Fruit fly (Drosophila melanogaster) whole organism, embryonic: Measurements from ENCODE around the gene CG17764.

Source experiments
- Abd-B ChIP-seq: fragments of 200-800 bp; sonication (Bioruptor generic); optimal IDR thresholded peaks from 2 replicates; lab custom pipeline; 2018; ENCODE audit warnings: missing biosample characterization, mild to moderate bottlenecking, missing genetic modification characterization, moderate library complexity
- B-H1 ChIP-seq: fragments of 200-800 bp; sonication (Bioruptor generic); IDR thresholded peaks from 3 replicates; pipeline ENCODE4 v1.3.6; 2022; ENCODE audit warnings: missing biosample characterization, missing genetic modification characterization
- B-H2 ChIP-seq: fragments of 200-800 bp; sonication (Bioruptor generic); optimal IDR thresholded peaks from 2 replicates; lab custom pipeline; 2018; ENCODE audit warnings: missing biosample characterization, mild to moderate bottlenecking, missing genetic modification characterization
- CG10431 ChIP-seq: fragments of 200-800 bp; sonication (Bioruptor generic); optimal IDR thresholded peaks from 3 replicates; lab custom pipeline; 2018; ENCODE audit warnings: missing biosample characterization, mild to moderate bottlenecking, missing genetic modification characterization
- CG11085 ChIP-seq: fragments of 200-800 bp; sonication (Bioruptor generic); IDR thresholded peaks from 2 replicates; pipeline ENCODE4 v1.3.6; 2022; ENCODE audit warnings: missing biosample characterization, missing genetic modification characterization
- CG11723 ChIP-seq: fragments of 200-800 bp; sonication (Bioruptor generic); optimal IDR thresholded peaks from 2 replicates; lab custom pipeline; 2017; ENCODE audit warnings: missing biosample characterization, mild to moderate bottlenecking, missing genetic modification characterization
- CG12769 ChIP-seq: fragments of 200-800 bp; sonication (Bioruptor generic); optimal IDR thresholded peaks from 2 replicates; lab custom pipeline; 2019; ENCODE audit warnings: missing biosample characterization, mild to moderate bottlenecking, missing genetic modification characterization, moderate library complexity
- CG13624 ChIP-seq: fragments of 200-800 bp; sonication (Bioruptor generic); optimal IDR thresholded peaks from 2 replicates; lab custom pipeline; 2016; ENCODE audit warnings: missing biosample characterization, missing genetic modification characterization
- CG17361 ChIP-seq: fragments of 200-800 bp; sonication (Bioruptor generic); IDR thresholded peaks from 3 replicates; pipeline ENCODE4 v1.3.6; 2022; ENCODE audit warnings: missing biosample characterization, missing genetic modification characterization
- CG18476 ChIP-seq: fragments of 200-800 bp; sonication (Bioruptor generic); optimal IDR thresholded peaks from 2 replicates; lab custom pipeline; 2016; ENCODE audit warnings: missing biosample characterization, mild to moderate bottlenecking, missing genetic modification characterization
- CG18599 ChIP-seq: fragments of 200-800 bp; sonication (Bioruptor generic); optimal IDR thresholded peaks from 3 replicates; lab custom pipeline; 2017; ENCODE audit warnings: missing biosample characterization, missing genetic modification characterization, mild to moderate bottlenecking, moderate library complexity, missing genetic modification reagents
- CG18619 ChIP-seq: fragments of 200-800 bp; sonication (Bioruptor generic); optimal IDR thresholded peaks from 3 replicates; lab custom pipeline; 2017; ENCODE audit warnings: missing biosample characterization, mild to moderate bottlenecking, missing genetic modification characterization
- CG2678 ChIP-seq: fragments of 200-800 bp; sonication (Bioruptor generic); optimal IDR thresholded peaks from 3 replicates; lab custom pipeline; 2019; ENCODE audit warnings: missing biosample characterization, mild to moderate bottlenecking, missing genetic modification characterization, moderate library complexity
- CG3163 ChIP-seq: fragments of 200-800 bp; sonication (Bioruptor generic); optimal IDR thresholded peaks from 3 replicates; lab custom pipeline; 2016; ENCODE audit warnings: missing biosample characterization, missing genetic modification characterization
- CG34224 ChIP-seq: fragments of 200-800 bp; sonication (Bioruptor generic); IDR thresholded peaks from 3 replicates; pipeline ENCODE4 v1.3.6; 2022; ENCODE audit warnings: missing biosample characterization, missing genetic modification characterization; ENCODE audit not compliant: partially characterized antibody
- CG4404 ChIP-seq: fragments of 200-800 bp; sonication (Bioruptor generic); IDR thresholded peaks from 2 replicates; pipeline ENCODE4 v1.3.6; 2022; ENCODE audit warnings: missing biosample characterization, missing genetic modification characterization
- CG4820 ChIP-seq: fragments of 200-800 bp; sonication (Bioruptor generic); optimal IDR thresholded peaks from 3 replicates; lab custom pipeline; 2016; ENCODE audit warnings: missing biosample characterization, missing genetic modification characterization
- CG6175 ChIP-seq: fragments of 200-800 bp; sonication (Bioruptor generic); IDR thresholded peaks from 3 replicates; pipeline ENCODE4 v1.3.6; 2022; ENCODE audit warnings: missing biosample characterization, missing genetic modification characterization
- CG6791 ChIP-seq: fragments of 200-800 bp; sonication (Bioruptor generic); IDR thresholded peaks from 3 replicates; pipeline ENCODE4 v1.3.6; 2022; ENCODE audit warnings: missing biosample characterization, missing genetic modification characterization; ENCODE audit not compliant: partially characterized antibody
- CG6813 ChIP-seq: fragments of 200-800 bp; sonication (Bioruptor generic); optimal IDR thresholded peaks from 2 replicates; lab custom pipeline; 2017; ENCODE audit warnings: missing biosample characterization, missing genetic modification characterization, mild to moderate bottlenecking, moderate library complexity, missing genetic modification reagents
- CG7271 ChIP-seq: fragments of 200-800 bp; sonication (Bioruptor generic); optimal IDR thresholded peaks from 2 replicates; lab custom pipeline; 2018; ENCODE audit warnings: missing biosample characterization, mild to moderate bottlenecking, missing genetic modification characterization, moderate library complexity
- Dip2 ChIP-seq: fragments of 200-800 bp; sonication (Bioruptor generic); IDR thresholded peaks from 2 replicates; pipeline ENCODE4 v1.3.6; 2022; ENCODE audit warnings: missing biosample characterization, missing genetic modification characterization
- Dip3 ChIP-seq: fragments of 200-800 bp; sonication (Bioruptor generic); optimal IDR thresholded peaks from 3 replicates; lab custom pipeline; 2016; ENCODE audit warnings: missing biosample characterization, missing genetic modification characterization
- E2f2 ChIP-seq: fragments of 200-800 bp; sonication (Bioruptor generic); IDR thresholded peaks from 2 replicates; pipeline ENCODE4 v1.3.6; 2022; ENCODE audit warnings: missing biosample characterization, missing genetic modification characterization
- Fer1 ChIP-seq: fragments of 200-800 bp; sonication (Bioruptor generic); optimal IDR thresholded peaks from 2 replicates; lab custom pipeline; 2017; ENCODE audit warnings: missing biosample characterization, mild to moderate bottlenecking, missing genetic modification characterization
- GATAe ChIP-seq: fragments of 200-800 bp; sonication (Bioruptor generic); conservative IDR thresholded peaks from 2 replicates; pipeline ENCODE4 v1.3.6; 2022; ENCODE audit warnings: missing biosample characterization, missing genetic modification characterization
- HmgZ ChIP-seq: fragments of 200-800 bp; sonication (Bioruptor generic); optimal IDR thresholded peaks from 2 replicates; lab custom pipeline; 2018; ENCODE audit warnings: missing biosample characterization, mild to moderate bottlenecking, missing genetic modification characterization
- Lpt ChIP-seq: fragments of >200 bp; optimal IDR thresholded peaks from 2 replicates; lab custom pipeline; 2018; ENCODE audit warnings: missing biosample characterization, missing genetic modification characterization
- MBD-R2 ChIP-seq: fragments of 200-800 bp; sonication (Bioruptor generic); IDR thresholded peaks from 2 replicates; pipeline ENCODE4 v1.3.6; 2022; ENCODE audit warnings: missing biosample characterization, missing genetic modification characterization
- Med ChIP-seq: fragments of 200-800 bp; sonication (Bioruptor generic); peaks from one replicate; lab custom pipeline; 2016; ENCODE audit warnings: missing biosample characterization, missing genetic modification characterization, mild to moderate bottlenecking, inconsistent platforms, moderate library complexity
- Trl ChIP-seq, 3 experiments: fragments of >200 bp in 2 of 3; fragments of 200-800 bp in 1 of 3; sonication (Bioruptor generic) in 1 of 3; optimal IDR thresholded peaks; 2 replicates in 1 of 3; 3 replicates in 2 of 3; lab custom pipeline; 2016 to 2017; ENCODE audit warnings: missing biosample characterization in 1 of 3, missing genetic modification characterization in 1 of 3
- aop ChIP-seq: fragments of 200-800 bp; sonication (Bioruptor generic); IDR thresholded peaks from 2 replicates; pipeline ENCODE4 v1.3.6; 2022; ENCODE audit warnings: missing biosample characterization, missing genetic modification characterization
- ara ChIP-seq: fragments of 200-800 bp; sonication (Bioruptor generic); IDR thresholded peaks from 2 replicates; pipeline ENCODE4 v1.3.6; 2022; ENCODE audit warnings: missing biosample characterization, missing genetic modification characterization
- br ChIP-seq: fragments of >200 bp; optimal IDR thresholded peaks from 2 replicates; lab custom pipeline; 2017
- chinmo ChIP-seq: fragments of 200-800 bp; sonication (Bioruptor generic); IDR thresholded peaks from 4 replicates; pipeline ENCODE4 v1.3.6; 2022; ENCODE audit warnings: missing biosample characterization, missing genetic modification characterization; ENCODE audit not compliant: partially characterized antibody
- dmrt99B ChIP-seq: fragments of 200-800 bp; sonication (Bioruptor generic); optimal IDR thresholded peaks from 2 replicates; lab custom pipeline; 2018; ENCODE audit warnings: missing biosample characterization, mild to moderate bottlenecking, missing genetic modification characterization, moderate library complexity
- fru ChIP-seq: fragments of >200 bp; optimal IDR thresholded peaks from 2 replicates; lab custom pipeline; 2017
- grau ChIP-seq: fragments of 200-800 bp; optimal IDR thresholded peaks from 3 replicates; lab custom pipeline; 2019; ENCODE audit warnings: missing biosample characterization, mild to moderate bottlenecking, missing genetic modification characterization, moderate library complexity
- gt ChIP-seq: fragments of 200-800 bp; sonication (Bioruptor generic); IDR thresholded peaks from 2 replicates; pipeline ENCODE4 v1.3.6; 2022; ENCODE audit warnings: missing biosample characterization, missing genetic modification characterization
- ham ChIP-seq: fragments of 200-800 bp; sonication (Bioruptor generic); IDR thresholded peaks from 2 replicates; pipeline ENCODE4 v1.3.6; 2022; ENCODE audit warnings: missing biosample characterization, missing genetic modification characterization
- hbn ChIP-seq: fragments of 200-800 bp; sonication (Bioruptor generic); IDR thresholded peaks from 2 replicates; pipeline ENCODE4 v1.3.6; 2022; ENCODE audit warnings: missing biosample characterization, missing genetic modification characterization; ENCODE audit not compliant: partially characterized antibody
- lola ChIP-seq, 3 experiments: fragments of >200 bp in 2 of 3; fragments of 200-800 bp in 1 of 3; sonication (Bioruptor generic) in 1 of 3; optimal IDR thresholded peaks; 2 replicates each; lab custom pipeline; 2017 to 2019; ENCODE audit warnings: missing biosample characterization in 3 of 3, missing genetic modification characterization in 3 of 3, mild to moderate bottlenecking in 1 of 3, moderate library complexity in 1 of 3
- mam ChIP-seq: fragments of 200-800 bp; sonication (Bioruptor generic); optimal IDR thresholded peaks from 3 replicates; lab custom pipeline; 2016; ENCODE audit warnings: missing biosample characterization, missing genetic modification characterization
- mirr ChIP-seq: fragments of 200-800 bp; sonication (Bioruptor generic); optimal IDR thresholded peaks from 3 replicates; lab custom pipeline; 2018; ENCODE audit warnings: missing biosample characterization, mild to moderate bottlenecking, missing genetic modification characterization
- otp ChIP-seq: fragments of 200-800 bp; sonication (Bioruptor generic); IDR thresholded peaks from 3 replicates; pipeline ENCODE4, ENCODE4 v1.3.6; 2022; ENCODE audit warnings: missing biosample characterization, missing genetic modification characterization
- pzg ChIP-seq: fragments of 200-800 bp; sonication (Bioruptor generic); optimal IDR thresholded peaks from 3 replicates; lab custom pipeline; 2018; ENCODE audit warnings: missing biosample characterization, mild to moderate bottlenecking, missing genetic modification characterization, moderate library complexity
- shn ChIP-seq: fragments of 200-800 bp; sonication (Bioruptor generic); optimal IDR thresholded peaks from 3 replicates; lab custom pipeline; 2016; ENCODE audit warnings: missing biosample characterization, missing genetic modification characterization
- tll ChIP-seq, 2 experiments: fragments of 200-800 bp in 1 of 2; fragments of >200 bp in 1 of 2; sonication (Bioruptor generic) in 1 of 2; optimal IDR thresholded peaks; 2 replicates each; lab custom pipeline; 2017 to 2019; ENCODE audit warnings: missing biosample characterization in 2 of 2, missing genetic modification characterization in 2 of 2, mild to moderate bottlenecking in 1 of 2, moderate library complexity in 1 of 2
- usp ChIP-seq: fragments of >200 bp; optimal IDR thresholded peaks from 2 replicates; lab custom pipeline; 2017; ENCODE audit warnings: missing biosample characterization, missing genetic modification characterization
- wek ChIP-seq: fragments of 200-800 bp; sonication (Bioruptor generic); optimal IDR thresholded peaks from 3 replicates; lab custom pipeline; 2018; ENCODE audit warnings: missing biosample characterization, mild to moderate bottlenecking, missing genetic modification characterization, moderate library complexity

CG17764 gene

DNA sequence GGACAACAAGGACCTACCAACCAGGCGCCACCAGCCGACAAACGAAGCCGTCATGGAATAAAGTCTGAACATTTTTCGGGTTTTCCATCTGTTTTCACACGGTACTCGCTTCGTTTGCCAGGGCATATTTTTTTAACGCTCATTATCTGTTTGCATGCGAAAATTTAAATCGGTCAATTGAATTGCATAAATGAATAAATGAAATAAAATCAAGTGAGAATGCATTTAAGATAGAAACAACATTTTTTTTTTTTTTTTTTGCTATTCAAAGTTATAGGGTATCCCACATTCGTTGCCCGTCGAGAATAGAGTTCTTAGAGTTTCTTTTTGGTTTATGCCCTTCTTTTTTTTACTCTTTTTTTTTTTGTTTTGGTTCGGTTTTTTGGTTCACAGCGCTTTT is 21.4 kb downstream of the CG17764 start (continued):
- no peak for TF ChIP-seq ara (GFP tag; lab: Robert Waterston, UW)
- peak; percentile 2 for TF ChIP-seq B-H2 (GFP tag; lab: Kevin White, UChicago)
- TF ChIP-seq CG2678 (tag; lab: Kevin White, UChicago) = peak; percentile 74
- no peak for TF ChIP-seq Dip3 (GFP tag; lab: Kevin White, UChicago)
- no peak for TF ChIP-seq Dip2 (GFP tag; lab: Robert Waterston, UW)
- TF ChIP-seq Fer1 (GFP tag; lab: Kevin White, UChicago) = peak; percentile 68
- TF ChIP-seq pzg = no peak
- TF ChIP-seq CG4404 (GFP tag; lab: Robert Waterston, UW) = peak; percentile 35; the same call in 1 of the 2 replicates
- peak; percentile 77 for TF ChIP-seq Med (GFP tag; lab: Kevin White, UChicago)
- no peak for TF ChIP-seq hbn (GFP tag; lab: Robert Waterston, UW)
- no peak for TF ChIP-seq ham (GFP tag; lab: Robert Waterston, UW)
- no peak for TF ChIP-seq CG10431 (GFP tag; lab: Kevin White, UChicago)
- no peak for TF ChIP-seq mirr
- TF ChIP-seq wek (GFP tag; lab: Kevin White, UChicago) = no peak
- TF ChIP-seq MBD-R2 (GFP tag; lab: Robert Waterston, UW) = no peak
- TF ChIP-seq Abd-B (GFP tag; lab: Kevin White, UChicago) = no peak
- TF ChIP-seq CG18619 = no peak
- TF ChIP-seq CG17361 (GFP tag; lab: Robert Waterston, UW) = no peak
- no peak for TF ChIP-seq CG6175 (GFP tag; lab: Robert Waterston, UW)
- 0 out of 2 replicates have a peak, but pooled peaks have one; percentile 19 for TF ChIP-seq CG11085 (GFP tag; lab: Robert Waterston, UW)
- peak; percentile 16; the same call in 1 of the 2 replicates for TF ChIP-seq E2f2
- no peak for TF ChIP-seq br (lab: Kevin White, UChicago)
- peak; percentile 57 for TF ChIP-seq CG6813 (GFP tag; lab: Kevin White, UChicago)
- no peak for TF ChIP-seq CG18476 (GFP tag; lab: Kevin White, UChicago)
- TF ChIP-seq B-H1 (GFP tag; lab: Robert Waterston, UW) = no peak
- TF ChIP-seq CG12769 (tag; lab: Kevin White, UChicago) = no peak
- TF ChIP-seq CG4820 (GFP tag; lab: Kevin White, UChicago) = peak; percentile 48
- TF ChIP-seq grau (tag; lab: Kevin White, UChicago) = peak; percentile 56
- TF ChIP-seq CG6791 (GFP tag; lab: Robert Waterston, UW) = no peak
- peak; percentile 32 for TF ChIP-seq CG7271 (tag; lab: Kevin White, UChicago)
- TF ChIP-seq CG13624 (GFP tag; lab: Kevin White, UChicago) = peak; percentile 32
- peak; percentile 77 for TF ChIP-seq CG18599
- TF ChIP-seq usp = no peak
- peak; percentile 20 for TF ChIP-seq CG3163
- no peak for TF ChIP-seq Trl (optimal IDR thresholded peaks at IDR 0.05; lab: Kevin White, UChicago)
- peak; percentile 18 for TF ChIP-seq Trl (GFP tag; optimal IDR thresholded peaks at IDR 0.05; lab: Kevin White, UChicago)
- no peak for TF ChIP-seq chinmo
- no peak for TF ChIP-seq fru
- TF ChIP-seq HmgZ (tag; lab: Kevin White, UChicago) = no peak
- TF ChIP-seq shn (GFP tag; lab: Kevin White, UChicago) = no peak
- no peak for TF ChIP-seq CG34224 (GFP tag; lab: Robert Waterston, UW)
- no peak for TF ChIP-seq tll (GFP tag; optimal IDR thresholded peaks at IDR 0.05; lab: Kevin White, UChicago)
- TF ChIP-seq Lpt (GFP tag; lab: Kevin White, UChicago) = no peak
- TF ChIP-seq aop (GFP tag; lab: Robert Waterston, UW) = no peak
- TF ChIP-seq GATAe (GFP tag; lab: Robert Waterston, UW) = no peak
- no peak for TF ChIP-seq gt (GFP tag; lab: Robert Waterston, UW)
- no peak for TF ChIP-seq otp (GFP tag; lab: Robert Waterston, UW)
- TF ChIP-seq mam (GFP tag; lab: Kevin White, UChicago) = peak; percentile 44
- TF ChIP-seq CG11723 (GFP tag; lab: Kevin White, UChicago) = no peak
- no peak for TF ChIP-seq lola (GFP tag; optimal IDR thresholded peaks at IDR 0.05; lab: Kevin White, UChicago)
- peak; percentile 64 for TF ChIP-seq dmrt99B
